Worm (Caenorhabditis elegans): ENCODE data around the gene asp-2.

Gene asp-2

ce11 chrV:9191406-9191805 lies 11.5 kb upstream of the asp-2 start, which contains the start of gene sphr-1:
TSS of gene sphr-1 (plus strand) at chrV:9191610.
- TF ChIP-seq tab-1 (GFP tag; IDR thresholded peaks at IDR 0.05) (no peak), med-1 (GFP tag; optimal IDR thresholded peaks at IDR 0.05; ENCODE audit: insufficient read depth) (no peak), flt-1 (GFP tag; IDR thresholded peaks at IDR 0.05) (no peak), klf-2 (GFP tag; conservative IDR thresholded peaks at IDR 0.05) (no peak), cog-1 (tag; optimal IDR thresholded peaks at IDR 0.05) (no peak), T22C8.4 (GFP tag; IDR thresholded peaks at IDR 0.05) (no peak), ref-1 (GFP tag; conservative IDR thresholded peaks at IDR 0.05) (no peak), ztf-29 (GFP tag; IDR thresholded peaks at IDR 0.05) (no peak), ztf-23 (GFP tag; IDR thresholded peaks at IDR 0.05) (no peak)

- TF ChIP-seq ztf-29 (GFP tag; IDR thresholded peaks at IDR 0.05), result no peak
- TF ChIP-seq flt-1 (GFP tag; IDR thresholded peaks at IDR 0.05), result no peak
- no peak for TF ChIP-seq ref-1 (GFP tag; conservative IDR thresholded peaks at IDR 0.05)
- no peak for TF ChIP-seq klf-2 (GFP tag; conservative IDR thresholded peaks at IDR 0.05)
- no peak for TF ChIP-seq med-1 (GFP tag; optimal IDR thresholded peaks at IDR 0.05; ENCODE audit: insufficient read depth)
- no peak for TF ChIP-seq cog-1 (tag; optimal IDR thresholded peaks at IDR 0.05)
- no peak for TF ChIP-seq T22C8.4 (GFP tag; IDR thresholded peaks at IDR 0.05)
- no peak for TF ChIP-seq tab-1 (GFP tag; IDR thresholded peaks at IDR 0.05)
These were observed 8.8 kb upstream of the asp-2 start for ce11 chrV:9194055-9194454.

ce11 chrV:9197121-9197520 lies 5.8 kb upstream of the asp-2 start, which contains the start of gene C24B5.4:
TSS of gene C24B5.4 (minus strand) at chrV:9197326.
- no peak for TF ChIP-seq ztf-23 (GFP tag; IDR thresholded peaks at IDR 0.05)
- TF ChIP-seq klf-2 (GFP tag; conservative IDR thresholded peaks at IDR 0.05), result no peak
- TF ChIP-seq ref-1 (GFP tag; conservative IDR thresholded peaks at IDR 0.05), result no peak
- TF ChIP-seq flt-1 (GFP tag; IDR thresholded peaks at IDR 0.05), result no peak
- no peak for TF ChIP-seq T22C8.4 (GFP tag; IDR thresholded peaks at IDR 0.05)
- no peak for TF ChIP-seq med-1 (GFP tag; optimal IDR thresholded peaks at IDR 0.05; ENCODE audit: insufficient read depth)
- no peak for TF ChIP-seq ztf-29 (GFP tag; IDR thresholded peaks at IDR 0.05)
- no peak for TF ChIP-seq cog-1 (tag; optimal IDR thresholded peaks at IDR 0.05)
- no peak for TF ChIP-seq tab-1 (GFP tag; IDR thresholded peaks at IDR 0.05)

DNA sequence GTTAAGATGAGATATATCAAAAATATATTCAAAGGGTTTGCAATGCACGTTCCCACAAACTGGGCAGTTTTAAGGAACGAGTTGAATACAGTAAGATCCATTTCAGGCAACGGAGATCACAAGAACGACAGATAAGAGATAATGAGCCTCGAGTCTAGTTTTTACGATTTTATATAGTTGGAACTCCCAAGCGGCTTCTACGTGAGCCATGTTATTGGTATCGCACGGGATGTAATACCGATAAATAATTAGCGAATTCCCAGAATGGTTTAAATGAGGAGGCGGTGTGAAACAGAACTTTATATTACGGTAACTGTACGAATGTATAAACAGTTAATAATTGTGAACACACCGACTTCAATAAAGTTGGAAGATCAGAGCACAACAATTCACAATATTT lies 4.0 kb upstream of the asp-2 start, which contains the start of gene str-177:
str-177 (minus strand) TSS at position 101 of the 400 bp plus-strand sequence.
- TF ChIP-seq ztf-29 (GFP tag; IDR thresholded peaks at IDR 0.05) (no peak), cog-1 (tag; optimal IDR thresholded peaks at IDR 0.05) (no peak), tab-1 (GFP tag; IDR thresholded peaks at IDR 0.05) (no peak), flt-1 (GFP tag; IDR thresholded peaks at IDR 0.05) (no peak), T22C8.4 (GFP tag; IDR thresholded peaks at IDR 0.05) (no peak), med-1 (GFP tag; optimal IDR thresholded peaks at IDR 0.05; ENCODE audit: insufficient read depth) (no peak), klf-2 (GFP tag; conservative IDR thresholded peaks at IDR 0.05) (no peak), ztf-23 (GFP tag; IDR thresholded peaks at IDR 0.05) (no peak), ref-1 (GFP tag; conservative IDR thresholded peaks at IDR 0.05) (no peak)

DNA sequence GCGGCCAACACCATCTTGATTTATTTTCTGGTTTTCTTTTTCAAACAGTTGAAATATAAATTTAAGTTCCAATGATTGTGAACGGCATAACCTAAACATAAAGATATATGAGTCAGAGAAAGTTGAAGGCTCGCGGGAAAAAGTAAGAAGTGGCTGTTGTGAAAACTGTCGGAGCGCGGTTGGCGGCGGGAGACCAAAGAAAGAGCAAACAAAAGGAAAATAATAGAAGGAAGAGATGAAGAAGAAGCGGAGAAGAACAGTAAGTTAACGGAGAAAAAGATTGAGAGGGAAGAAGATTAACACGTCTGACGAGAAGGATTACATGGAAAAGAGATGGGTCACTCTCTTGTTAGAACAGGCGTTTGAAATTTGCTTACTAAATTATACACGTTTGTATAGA lies 4.5 kb downstream of the asp-2 start, which contains the start of gene inx-10:
inx-10 (minus strand) TSS at position 101 of the 400 bp plus-strand sequence.
- TF ChIP-seq ref-1 (GFP tag; conservative IDR thresholded peaks at IDR 0.05), result no peak
- TF ChIP-seq cog-1 (tag; optimal IDR thresholded peaks at IDR 0.05), result no peak
- no peak for TF ChIP-seq ztf-29 (GFP tag; IDR thresholded peaks at IDR 0.05)
- no peak for TF ChIP-seq klf-2 (GFP tag; conservative IDR thresholded peaks at IDR 0.05)
- TF ChIP-seq med-1 (GFP tag; optimal IDR thresholded peaks at IDR 0.05; ENCODE audit: insufficient read depth), result no peak
- no peak for TF ChIP-seq ztf-23 (GFP tag; IDR thresholded peaks at IDR 0.05)
- TF ChIP-seq T22C8.4 (GFP tag; IDR thresholded peaks at IDR 0.05), result no peak
- TF ChIP-seq tab-1 (GFP tag; IDR thresholded peaks at IDR 0.05), result no peak
- TF ChIP-seq flt-1 (GFP tag; IDR thresholded peaks at IDR 0.05), result no peak

ce11 chrV:9208878-9209277 lies 6.0 kb downstream of the asp-2 start:
- TF ChIP-seq cog-1 (tag; optimal IDR thresholded peaks at IDR 0.05) (no peak), ztf-29 (GFP tag; IDR thresholded peaks at IDR 0.05) (no peak), T22C8.4 (GFP tag; IDR thresholded peaks at IDR 0.05) (no peak), ref-1 (GFP tag; conservative IDR thresholded peaks at IDR 0.05) (no peak)

DNA sequence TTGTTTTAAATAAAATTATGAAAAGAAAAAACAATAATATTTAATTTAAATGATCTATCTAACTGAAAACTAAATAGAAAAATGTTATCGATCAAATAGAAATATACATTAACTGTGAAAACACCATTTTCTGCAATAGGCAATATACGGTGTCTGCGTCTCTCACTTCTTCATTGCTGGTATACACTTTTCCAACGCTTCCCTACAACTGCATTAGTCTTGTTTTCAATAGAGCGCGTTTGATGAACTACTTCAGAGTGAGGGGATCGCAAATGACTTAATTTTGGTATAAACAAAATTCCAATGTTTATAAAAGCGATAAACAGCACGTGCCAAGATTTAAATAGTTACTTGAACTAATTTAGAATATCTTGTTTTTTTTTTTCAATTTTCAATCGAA lies 9.6 kb downstream of the asp-2 start:
- TF ChIP-seq cog-1 (tag; optimal IDR thresholded peaks at IDR 0.05), result peak; percentile 58
- no peak for TF ChIP-seq T22C8.4 (GFP tag; IDR thresholded peaks at IDR 0.05)

ce11 chrV:9213554-9213953 lies 10.7 kb downstream of the asp-2 start, which contains the start of gene mdt-27:
TSS of gene mdt-27 (minus strand) at chrV:9213654.
- TF ChIP-seq cog-1 (tag; optimal IDR thresholded peaks at IDR 0.05) (no peak), klf-2 (GFP tag; conservative IDR thresholded peaks at IDR 0.05) (no peak), ztf-29 (GFP tag; IDR thresholded peaks at IDR 0.05) (no peak), ref-1 (GFP tag; conservative IDR thresholded peaks at IDR 0.05) (no peak), flt-1 (GFP tag; IDR thresholded peaks at IDR 0.05) (no peak), tab-1 (GFP tag; IDR thresholded peaks at IDR 0.05) (no peak), ztf-23 (GFP tag; IDR thresholded peaks at IDR 0.05) (no peak), T22C8.4 (GFP tag; IDR thresholded peaks at IDR 0.05) (no peak), med-1 (GFP tag; optimal IDR thresholded peaks at IDR 0.05; ENCODE audit: insufficient read depth) (no peak)

- TF ChIP-seq flt-1 (GFP tag; IDR thresholded peaks at IDR 0.05), result no peak
These were observed 14.3 kb downstream of the asp-2 start, which contains the start of gene pacs-1 for ce11 chrV:9217158-9217557. TSS of gene pacs-1 (minus strand) at chrV:9217258.

DNA sequence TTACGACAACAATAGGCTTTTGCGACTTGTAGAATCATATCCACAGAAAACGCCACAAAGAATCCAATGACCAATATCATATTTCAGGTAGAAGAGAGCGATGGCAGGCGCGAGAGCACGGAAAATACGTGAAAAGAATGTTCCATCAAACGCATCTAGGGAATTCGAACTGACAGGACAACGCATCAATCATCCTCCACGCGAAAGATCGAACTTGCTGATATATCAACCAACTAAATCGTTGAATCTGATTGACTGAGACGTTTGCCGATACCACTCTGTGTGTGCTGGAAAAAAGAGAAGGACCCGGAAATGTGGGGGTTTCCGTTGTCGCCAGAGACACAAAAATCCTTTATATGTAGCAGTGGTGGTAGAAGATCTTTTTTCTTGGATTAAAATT lies 15.3 kb downstream of the asp-2 start:
- TF ChIP-seq ztf-29 (GFP tag; IDR thresholded peaks at IDR 0.05), result no peak
- no peak for TF ChIP-seq flt-1 (GFP tag; IDR thresholded peaks at IDR 0.05)
- no peak for TF ChIP-seq med-1 (GFP tag; optimal IDR thresholded peaks at IDR 0.05; ENCODE audit: insufficient read depth)
- TF ChIP-seq ztf-23 (GFP tag; IDR thresholded peaks at IDR 0.05), result no peak

Measured in whole organism, midembryonic.